Worm (Caenorhabditis elegans) whole organism, early embryonic: ENCODE data around the gene Y39G8B.2.

Experiments
- B0310.2 ChIP-seq: sonication (generic microtip); optimal IDR thresholded peaks from 2 replicates; lab custom pipeline; 2016; ENCODE audit warnings: mild to moderate bottlenecking, missing genetic modification characterization, missing compliant biosample characterization
- F13C5.2 ChIP-seq: sonication (generic microtip); optimal IDR thresholded peaks from 2 replicates; lab custom pipeline; 2017; ENCODE audit warnings: mild to moderate bottlenecking, missing genetic modification characterization, inconsistent platforms, missing compliant biosample characterization
- aly-1 ChIP-seq: sonication (generic microtip); optimal IDR thresholded peaks from 2 replicates; lab custom pipeline; 2016; ENCODE audit warnings: missing genetic modification characterization, missing compliant biosample characterization
- ama-1 ChIP-seq: fragments of 150-350 bp; optimal IDR thresholded peaks from 2 replicates; lab custom pipeline; 2014
- ceh-13 ChIP-seq: fragments of 200-800 bp; sonication (Bioruptor generic); optimal IDR thresholded peaks from 2 replicates; lab custom pipeline; 2018; ENCODE audit warnings: mild to moderate bottlenecking, missing genetic modification characterization, missing compliant biosample characterization
- ceh-36 ChIP-seq: sonication (generic microtip); optimal IDR thresholded peaks from 2 replicates; lab custom pipeline; 2016; ENCODE audit warnings: missing genetic modification characterization, inconsistent platforms, missing compliant biosample characterization
- ets-7 ChIP-seq: sonication (generic microtip); optimal IDR thresholded peaks from 2 replicates; lab custom pipeline; 2016; ENCODE audit warnings: missing genotype, missing genetic modification characterization, missing compliant biosample characterization
- flt-1 ChIP-seq: fragments of 200-800 bp; sonication (Bioruptor generic); IDR thresholded peaks from 2 replicates; pipeline ENCODE4 v1.3.6; 2022; ENCODE audit warnings: missing genetic modification characterization, missing compliant biosample characterization
- hmbx-1 ChIP-seq: sonication (generic microtip); optimal IDR thresholded peaks from 2 replicates; lab custom pipeline; 2016; ENCODE audit warnings: mild to moderate bottlenecking, missing genetic modification characterization, missing compliant biosample characterization
- hmg-4 ChIP-seq: fragments of 200-800 bp; sonication (Bioruptor generic); optimal IDR thresholded peaks from 2 replicates; lab custom pipeline; 2018; ENCODE audit warnings: mild to moderate bottlenecking, missing genetic modification characterization, missing compliant biosample characterization
- hnd-1 ChIP-seq: sonication (generic microtip); optimal IDR thresholded peaks from 2 replicates; lab custom pipeline; 2016; ENCODE audit warnings: missing genetic modification characterization, missing compliant biosample characterization
- pes-1 ChIP-seq: fragments of 200-800 bp; sonication (Bioruptor generic); IDR thresholded peaks from 2 replicates; pipeline ENCODE4 v1.3.6; 2022; ENCODE audit warnings: missing genetic modification reagents, missing genetic modification characterization, missing compliant biosample characterization
- scrt-1 ChIP-seq: fragments of 200-800 bp; sonication (Bioruptor generic); IDR thresholded peaks from 2 replicates; pipeline ENCODE4 v1.3.6; 2022; ENCODE audit warnings: missing genetic modification characterization, missing compliant biosample characterization
- sea-1 ChIP-seq: fragments of 200-800 bp; sonication (Bioruptor generic); conservative IDR thresholded peaks from 2 replicates; pipeline ENCODE4 v1.3.6; 2022; ENCODE audit warnings: missing genetic modification characterization, missing compliant biosample characterization
- tbx-11 ChIP-seq: fragments of 200-800 bp; sonication (Bioruptor generic); IDR thresholded peaks from 2 replicates; pipeline ENCODE4 v1.3.6; 2022; ENCODE audit warnings: missing genetic modification characterization, missing compliant biosample characterization
- tbx-37 ChIP-seq: fragments of 200-800 bp; sonication (Bioruptor generic); conservative IDR thresholded peaks from 2 replicates; pipeline ENCODE4 v1.3.6; 2022; ENCODE audit warnings: missing genetic modification reagents, missing genetic modification characterization, missing compliant biosample characterization
- tra-4 ChIP-seq: sonication (generic microtip); optimal IDR thresholded peaks from 2 replicates; lab custom pipeline; 2017; ENCODE audit warnings: missing genetic modification characterization, missing compliant biosample characterization

The Y39G8B.2 gene

ce11 chrII:13933534-13933933 is 42.5 kb downstream of the Y39G8B.2 start:
- TF ChIP-seq ceh-13 (GFP tag; lab: Kevin White, UChicago): no peak
- no peak for TF ChIP-seq ceh-36 (tag; lab: Kevin White, UChicago)
- TF ChIP-seq pes-1: no peak
- no peak for TF ChIP-seq tbx-11 (GFP tag; lab: Robert Waterston, UW)

ce11 chrII:13931944-13932343 is 44.1 kb downstream of the Y39G8B.2 start, which contains the start of gene hot-3:
hot-3 (minus strand) TSS chrII:13932044.
- no peak for TF ChIP-seq tbx-37 (GFP tag; lab: Robert Waterston, UW)
- TF ChIP-seq flt-1 (GFP tag; lab: Robert Waterston, UW): no peak
- TF ChIP-seq hnd-1 (tag; lab: Kevin White, UChicago): no peak
- TF ChIP-seq F13C5.2: no peak
- no peak for TF ChIP-seq tbx-11 (GFP tag; lab: Robert Waterston, UW)
- no peak for TF ChIP-seq pes-1
- TF ChIP-seq scrt-1 (GFP tag; lab: Robert Waterston, UW): no peak
- TF ChIP-seq ets-7: no peak
- TF ChIP-seq tra-4: no peak
- TF ChIP-seq ceh-13 (GFP tag; lab: Kevin White, UChicago): no peak
- no peak for TF ChIP-seq aly-1 (tag; lab: Kevin White, UChicago)
- no peak for TF ChIP-seq hmg-4 (GFP tag; lab: Kevin White, UChicago)
- TF ChIP-seq B0310.2 (tag; lab: Kevin White, UChicago): no peak
- TF ChIP-seq sea-1 (GFP tag; lab: Robert Waterston, UW): no peak
- TF ChIP-seq hmbx-1 (tag; lab: Kevin White, UChicago): no peak
- TF ChIP-seq ama-1 (lab: Kevin White, UChicago): no peak
- TF ChIP-seq ceh-36 (tag; lab: Kevin White, UChicago): no peak

ce11 chrII:13924909-13925308 is 51.1 kb downstream of the Y39G8B.2 start, which contains the start of gene mltn-5:
mltn-5 (plus strand) TSS chrII:13925209.
- no peak for TF ChIP-seq F13C5.2
- no peak for TF ChIP-seq scrt-1 (GFP tag; lab: Robert Waterston, UW)
- no peak for TF ChIP-seq flt-1 (GFP tag; lab: Robert Waterston, UW)
- TF ChIP-seq pes-1: no peak
- TF ChIP-seq ceh-13 (GFP tag; lab: Kevin White, UChicago): no peak
- TF ChIP-seq tra-4: no peak
- no peak for TF ChIP-seq ceh-36 (tag; lab: Kevin White, UChicago)
- TF ChIP-seq tbx-37 (GFP tag; lab: Robert Waterston, UW): no peak
- TF ChIP-seq ama-1 (lab: Kevin White, UChicago): no peak
